Worm (Caenorhabditis elegans): Measurements from ENCODE around the gene kat-1.

- TF ChIP-seq W03F9.2 (tag; optimal IDR thresholded peaks at IDR 0.05) (no peak), him-1 (tag; optimal IDR thresholded peaks at IDR 0.05) (no peak)
These were observed 25.0 kb downstream of the kat-1 start, which contains the start of gene mct-5 for ce11 chrII:7098578-7098977.
